Worm (Caenorhabditis elegans): Measurements from ENCODE around the gene srab-8.

ce11 chrV:3193091-3193608, 16.9 kb downstream of the srab-8 start, which contains the start of the genes Y73C8B.3 and Y73C8B.9:
- TF ChIP-seq xnd-1 (tag; optimal IDR thresholded peaks at IDR 0.05) (no peak), nfya-1 (tag; optimal IDR thresholded peaks at IDR 0.05; ENCODE audit: borderline replicate concordance, insufficient read depth) (no peak), sdz-38 (tag; optimal IDR thresholded peaks at IDR 0.05) (no peak), sea-2 (GFP tag; IDR thresholded peaks at IDR 0.05) (no peak), dpl-1 (GFP tag; optimal IDR thresholded peaks at IDR 0.05) (no peak), snpc-4 (GFP tag; optimal IDR thresholded peaks at IDR 0.05) (no peak), snpc-4 (tag; optimal IDR thresholded peaks at IDR 0.05) (no peak), athp-1 (tag; optimal IDR thresholded peaks at IDR 0.05) (no peak), ztf-25 (GFP tag; IDR thresholded peaks at IDR 0.05) (no peak), mxl-1 (tag; optimal IDR thresholded peaks at IDR 0.05) (no peak)
